Fruit fly (Drosophila melanogaster) whole organism, prepupa: ENCODE results near the gene witty.

ENCODE experiments used
- CG11902 ChIP-seq: fragments of 200-800 bp; sonication (Bioruptor generic); optimal IDR thresholded peaks from 3 replicates; lab custom pipeline; 2016; ENCODE audit warnings: missing biosample characterization, missing genetic modification characterization
- CG32006 ChIP-seq: fragments of 200-800 bp; sonication (Bioruptor generic); optimal IDR thresholded peaks from 3 replicates; lab custom pipeline; 2017; ENCODE audit warnings: missing biosample characterization, mild to moderate bottlenecking, missing genetic modification characterization
- CG6276 ChIP-seq: fragments of 200-800 bp; sonication (Bioruptor generic); optimal IDR thresholded peaks from 2 replicates; lab custom pipeline; 2017; ENCODE audit warnings: missing biosample characterization, mild to moderate bottlenecking, missing genetic modification characterization
- Eip75B ChIP-seq: fragments of 200-800 bp; sonication (Bioruptor generic); optimal IDR thresholded peaks from 3 replicates; lab custom pipeline; 2016; ENCODE audit warnings: missing biosample characterization, missing genetic modification characterization
- Gug ChIP-seq: fragments of 200-800 bp; sonication (Bioruptor generic); IDR thresholded peaks from 2 replicates; pipeline ENCODE4 v1.3.6; 2022; ENCODE audit warnings: missing biosample characterization, missing genetic modification characterization
- Hr4 ChIP-seq: fragments of 200-800 bp; sonication (Bioruptor generic); optimal IDR thresholded peaks from 3 replicates; lab custom pipeline; 2016; ENCODE audit warnings: missing biosample characterization, missing genetic modification characterization
- Smox ChIP-seq: fragments of 200-800 bp; sonication (Bioruptor generic); optimal IDR thresholded peaks from 3 replicates; lab custom pipeline; 2016; ENCODE audit warnings: missing biosample characterization, missing genetic modification characterization
- dac ChIP-seq: fragments of 200-800 bp; sonication (Bioruptor generic); optimal IDR thresholded peaks from 2 replicates; lab custom pipeline; 2017; ENCODE audit warnings: missing biosample characterization, mild to moderate bottlenecking, missing genetic modification characterization
- esn ChIP-seq: fragments of 200-800 bp; sonication (Bioruptor generic); optimal IDR thresholded peaks from 2 replicates; lab custom pipeline; 2016; ENCODE audit warnings: missing biosample characterization, mild to moderate bottlenecking, missing genetic modification characterization, moderate library complexity
- fd85E ChIP-seq: fragments of 200-800 bp; sonication (Bioruptor generic); optimal IDR thresholded peaks from 3 replicates; lab custom pipeline; 2016; ENCODE audit warnings: missing biosample characterization, missing genetic modification characterization
- svp ChIP-seq: fragments of 200-800 bp; sonication (Bioruptor generic); peaks from one replicate; lab custom pipeline; 2016; ENCODE audit warnings: missing biosample characterization, missing genetic modification characterization

DNA sequence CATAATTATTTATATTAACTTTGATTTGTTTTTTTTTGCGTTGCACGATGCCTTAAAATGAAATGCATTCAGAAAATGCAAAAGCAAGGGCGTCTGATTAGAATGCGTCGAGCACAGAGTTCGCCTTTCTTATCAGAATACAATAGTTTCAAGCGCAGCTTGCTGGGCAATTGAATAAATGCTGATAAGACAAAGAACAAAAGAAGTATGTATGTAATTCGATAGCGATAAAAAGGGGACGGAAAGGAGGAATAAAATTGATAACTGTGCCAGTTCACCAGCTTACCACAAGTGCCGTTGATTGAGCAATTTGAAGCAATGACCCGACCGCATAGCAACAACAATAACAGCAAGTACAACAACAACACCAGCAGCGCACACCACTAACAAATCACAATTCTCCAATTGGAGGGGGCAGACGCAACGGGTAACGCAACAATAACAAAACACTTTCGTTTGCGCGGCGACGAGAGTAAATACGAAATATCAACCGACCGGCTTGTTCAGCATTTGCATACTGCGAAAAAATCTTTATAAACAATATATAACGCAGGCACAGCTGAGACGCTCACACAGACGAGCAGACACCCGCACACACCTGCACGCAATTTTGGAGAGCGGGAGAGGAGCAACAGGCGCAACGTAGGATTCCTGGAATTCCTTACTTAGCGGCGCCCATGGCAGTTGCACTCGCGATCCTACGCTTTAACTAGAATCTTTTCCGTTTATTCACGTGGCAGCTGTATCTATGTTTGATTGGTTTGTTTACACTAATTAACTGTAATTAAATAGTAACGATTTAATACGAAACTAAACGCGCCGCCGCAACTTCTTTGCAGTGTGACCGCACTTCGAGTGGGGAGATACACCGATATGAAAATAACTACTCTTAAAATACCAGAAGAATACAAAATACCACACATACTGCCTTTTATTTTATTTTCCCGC is 37.6 kb upstream of the witty start, which contains the start of gene Btk:
- TF ChIP-seq Gug (GFP tag; lab: Robert Waterston, UW): no peak
- no peak for TF ChIP-seq CG6276
- no peak for TF ChIP-seq fd85E
- TF ChIP-seq CG32006 (GFP tag; lab: Kevin White, UChicago): no peak
- no peak for TF ChIP-seq Hr4 (GFP tag; lab: Kevin White, UChicago)
- no peak for TF ChIP-seq Smox
- no peak for TF ChIP-seq Eip75B (GFP tag; lab: Kevin White, UChicago)
- no peak for TF ChIP-seq svp
- TF ChIP-seq CG11902: no peak
- TF ChIP-seq esn (GFP tag; lab: Kevin White, UChicago): no peak
- TF ChIP-seq dac: no peak
